Fruit fly (Drosophila melanogaster) Kc167 (cell line): ENCODE measurements around the gene sbr.

Experiments used
- h ChIP-seq: fragments of >200 bp; optimal IDR thresholded peaks from 3 replicates; lab custom pipeline; 2018; ENCODE audit warnings: missing external identifiers
- psq ChIP-seq: fragments of >200 bp; optimal IDR thresholded peaks from 2 replicates; lab custom pipeline; 2017; ENCODE audit warnings: missing external identifiers
- ttk ChIP-seq: sonication (Bioruptor generic); optimal IDR thresholded peaks from 2 replicates; lab custom pipeline; 2017; ENCODE audit warnings: missing external identifiers

DNA sequence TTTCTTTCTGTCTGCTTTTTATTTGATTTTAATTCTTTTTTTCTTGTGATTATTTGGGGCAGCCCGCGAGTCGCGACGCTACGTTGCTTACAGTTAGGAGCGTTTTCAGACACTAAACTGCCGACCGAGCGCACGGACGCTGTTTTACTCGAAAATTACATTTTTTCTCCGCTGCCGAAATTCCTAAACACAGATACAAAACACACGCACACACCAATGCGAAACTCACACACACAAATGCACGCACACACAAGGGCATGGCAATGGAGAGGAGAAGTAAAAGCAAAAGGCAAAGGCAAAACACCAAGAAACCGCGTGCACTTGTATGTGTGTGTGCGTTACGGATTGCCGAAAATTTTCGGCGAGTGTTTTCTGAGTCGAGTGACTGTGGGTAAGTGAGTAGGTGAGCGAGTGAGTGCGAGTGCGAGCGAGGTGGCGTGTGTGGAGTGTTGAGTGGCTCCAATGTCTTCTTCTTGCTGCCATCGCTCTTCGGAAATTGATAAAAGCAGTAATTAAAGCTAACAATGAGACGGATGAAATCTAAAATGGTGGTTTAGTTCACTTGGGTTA is 31.3 kb downstream of the sbr start:
- TF ChIP-seq h (lab: Kevin White, UChicago) (no peak), psq (peak; percentile 41), ttk (lab: Kevin White, UChicago) (no peak)
